Worm (Caenorhabditis elegans): ENCODE measurements around the gene dpy-3.

dpy-3 gene

ce11 chrX:2105310-2105709 is 40.1 kb downstream of the dpy-3 start, which contains the start of gene F53B1.3:
Gene F53B1.3 (plus strand): TSS chrX:2105610.
- TF ChIP-seq lir-3 (tag; optimal IDR thresholded peaks at IDR 0.05) (no peak), mes-2 (tag; optimal IDR thresholded peaks at IDR 0.05; ENCODE audit: poor library complexity, severe bottlenecking) (no peak), rbr-2 (tag; optimal IDR thresholded peaks at IDR 0.05) (no peak), dmd-6 (GFP tag; IDR thresholded peaks at IDR 0.05) (no peak), ztf-11 (tag; optimal IDR thresholded peaks at IDR 0.05) (no peak), fos-1 (tag; optimal IDR thresholded peaks at IDR 0.05) (no peak), tag-97 (GFP tag; IDR thresholded peaks at IDR 0.05) (no peak), F10B5.3 (tag; optimal IDR thresholded peaks at IDR 0.05) (no peak), lim-7 (GFP tag; IDR thresholded peaks at IDR 0.05) (no peak), snpc-1.2 (GFP tag; IDR thresholded peaks at IDR 0.05) (no peak), daf-19 (GFP tag; conservative IDR thresholded peaks at IDR 0.05) (no peak), daf-8 (GFP tag; IDR thresholded peaks at IDR 0.05) (no peak), ces-1 (GFP tag; optimal IDR thresholded peaks at IDR 0.05) (no peak)

- no peak for TF ChIP-seq daf-16 (GFP tag; optimal IDR thresholded peaks at IDR 0.05)
- no peak for TF ChIP-seq daf-16 (tag; optimal IDR thresholded peaks at IDR 0.05)
- no peak for TF ChIP-seq mes-2 (tag; optimal IDR thresholded peaks at IDR 0.05; ENCODE audit: poor library complexity, severe bottlenecking)
- TF ChIP-seq Y105C5A.15 (GFP tag; IDR thresholded peaks at IDR 0.05) = no peak
- no peak for TF ChIP-seq ceh-28 (tag; optimal IDR thresholded peaks at IDR 0.05)
- no peak for TF ChIP-seq nhr-102 (tag; optimal IDR thresholded peaks at IDR 0.05)
- TF ChIP-seq Y48G9A.11 (GFP tag; IDR thresholded peaks at IDR 0.05) = no peak
- TF ChIP-seq fkh-10 (GFP tag; optimal IDR thresholded peaks at IDR 0.05) = no peak
- no peak for TF ChIP-seq F49E8.2 (tag; optimal IDR thresholded peaks at IDR 0.05; ENCODE audit: borderline replicate concordance)
- no peak for TF ChIP-seq egl-43 (GFP tag; IDR thresholded peaks at IDR 0.05)
- no peak for TF ChIP-seq aha-1 (tag)
- no peak for TF ChIP-seq nhr-25 (tag; optimal IDR thresholded peaks at IDR 0.05; ENCODE audit: borderline replicate concordance, insufficient read depth)
- no peak for TF ChIP-seq nhr-28 (tag; optimal IDR thresholded peaks at IDR 0.05)
- TF ChIP-seq sdz-12 (GFP tag; optimal IDR thresholded peaks at IDR 0.05) = no peak
- TF ChIP-seq ama-1 (optimal IDR thresholded peaks at IDR 0.05) = no peak
- no peak for TF ChIP-seq nhr-77 (tag; optimal IDR thresholded peaks at IDR 0.05)
- no peak for TF ChIP-seq ctbp-1 (GFP tag; IDR thresholded peaks at IDR 0.05)
- TF ChIP-seq zip-11 (GFP tag; IDR thresholded peaks at IDR 0.05) = no peak
- no peak for TF ChIP-seq ceh-32 (tag; optimal IDR thresholded peaks at IDR 0.05; ENCODE audit: poor library complexity)
- no peak for TF ChIP-seq mxl-3 (GFP tag; optimal IDR thresholded peaks at IDR 0.05)
These were observed 46.4 kb downstream of the dpy-3 start for ce11 chrX:2099002-2099401.

ce11 chrX:2096804-2097203 is 48.6 kb downstream of the dpy-3 start, which contains the start of gene T21D9.2:
Gene T21D9.2 (minus strand): TSS chrX:2096904.
- TF ChIP-seq T20F7.1 (GFP tag; optimal IDR thresholded peaks at IDR 0.05) (no peak), Y105C5A.15 (GFP tag; IDR thresholded peaks at IDR 0.05) (no peak), egl-43 (GFP tag; IDR thresholded peaks at IDR 0.05) (no peak), nhr-11 (tag; optimal IDR thresholded peaks at IDR 0.05) (no peak), nhr-111 (GFP tag; optimal IDR thresholded peaks at IDR 0.05) (no peak), snpc-4 (tag; optimal IDR thresholded peaks at IDR 0.05) (no peak), unc-39 (tag; optimal IDR thresholded peaks at IDR 0.05) (no peak), nhr-25 (tag; optimal IDR thresholded peaks at IDR 0.05; ENCODE audit: borderline replicate concordance, insufficient read depth) (no peak), ztf-11 (tag; optimal IDR thresholded peaks at IDR 0.05) (no peak), skn-1 (tag; optimal IDR thresholded peaks at IDR 0.05) (no peak), egl-27 (tag; optimal IDR thresholded peaks at IDR 0.05) (no peak), ceh-62 (tag; optimal IDR thresholded peaks at IDR 0.05) (no peak)

All from whole organism, L4 larva.